Fruit fly (Drosophila melanogaster): ENCODE data around the gene Pglym78.
A peak's percentile ranks its signal among the peaks of the same experiment; 100 is the strongest.

Pglym78 gene

dm6 chr3R:29130902-29131621 lies 17.0 kb upstream of the Pglym78 start, which contains the start of the genes dgt6 and Vha100-1 (continued):
- TF ChIP-seq sc (optimal IDR thresholded peaks at IDR 0.05) (no peak), sc (GFP tag; optimal IDR thresholded peaks at IDR 0.05) (no peak), gsb-n (tag; optimal IDR thresholded peaks at IDR 0.05) (no peak), mam (GFP tag; optimal IDR thresholded peaks at IDR 0.05) (no peak), emc (GFP tag; optimal IDR thresholded peaks at IDR 0.05) (no peak), CG10979 (tag; optimal IDR thresholded peaks at IDR 0.05) (peak; percentile 9), gsb (GFP tag; IDR thresholded peaks at IDR 0.05) (no peak), ash1 (GFP tag; optimal IDR thresholded peaks at IDR 0.05) (no peak), Dip3 (GFP tag; optimal IDR thresholded peaks at IDR 0.05) (no peak), CG12219 (GFP tag; optimal IDR thresholded peaks at IDR 0.05) (no peak), jigr1 (GFP tag; IDR thresholded peaks at IDR 0.05) (no peak), CG3065 (GFP tag; optimal IDR thresholded peaks at IDR 0.05) (no peak), Hsf (GFP tag; optimal IDR thresholded peaks at IDR 0.05) (no peak), CG3407 (GFP tag; optimal IDR thresholded peaks at IDR 0.05) (no peak), Sry-δ (GFP tag; optimal IDR thresholded peaks at IDR 0.05) (peak; percentile 46), B-H2 (GFP tag; optimal IDR thresholded peaks at IDR 0.05) (no peak), CG6854 (GFP tag; optimal IDR thresholded peaks at IDR 0.05) (no peak), CG4854 (GFP tag; optimal IDR thresholded peaks at IDR 0.05) (no peak), exex (tag; optimal IDR thresholded peaks at IDR 0.05) (peak; percentile 4), HLH4C (GFP tag; IDR thresholded peaks at IDR 0.05; ENCODE audit: partially characterized antibody) (no peak), kay (GFP tag; optimal IDR thresholded peaks at IDR 0.05) (peak; percentile 26), Med (GFP tag) (peak; percentile 74), CG15514 (GFP tag; optimal IDR thresholded peaks at IDR 0.05) (peak; percentile 62), eve (GFP tag; optimal IDR thresholded peaks at IDR 0.05) (no peak), Rfx (GFP tag; IDR thresholded peaks at IDR 0.05) (0 out of 2 replicates have a peak, but pooled peaks have one; percentile 8), CG16815 (GFP tag; optimal IDR thresholded peaks at IDR 0.05) (no peak), dimm (GFP tag; IDR thresholded peaks at IDR 0.05) (no peak), ac (GFP tag; optimal IDR thresholded peaks at IDR 0.05) (no peak), stc (GFP tag; IDR thresholded peaks at IDR 0.05) (no peak), CG8281 (tag; optimal IDR thresholded peaks at IDR 0.05) (no peak), Oli (tag; optimal IDR thresholded peaks at IDR 0.05) (no peak), repo (GFP tag; optimal IDR thresholded peaks at IDR 0.05) (no peak), CG11398 (GFP tag; optimal IDR thresholded peaks at IDR 0.05) (no peak), otp (GFP tag; IDR thresholded peaks at IDR 0.05) (no peak), onecut (GFP tag; IDR thresholded peaks at IDR 0.05) (peak; percentile 95), TFAM (GFP tag; optimal IDR thresholded peaks at IDR 0.05) (no peak), tx (GFP tag; optimal IDR thresholded peaks at IDR 0.05) (no peak), Six4 (GFP tag; optimal IDR thresholded peaks at IDR 0.05) (no peak), CG2199 (GFP tag; IDR thresholded peaks at IDR 0.05) (no peak), bbx (GFP tag; IDR thresholded peaks at IDR 0.05; ENCODE audit: partially characterized antibody) (no peak), Oaz (GFP tag; IDR thresholded peaks at IDR 0.05) (no peak), gt (GFP tag; IDR thresholded peaks at IDR 0.05) (no peak), ham (GFP tag; IDR thresholded peaks at IDR 0.05) (no peak), so (GFP tag; IDR thresholded peaks at IDR 0.05) (no peak), NfI (GFP tag; optimal IDR thresholded peaks at IDR 0.05) (no peak), sens-2 (GFP tag; IDR thresholded peaks at IDR 0.05) (no peak), ranshi (GFP tag; IDR thresholded peaks at IDR 0.05) (no peak), prd (optimal IDR thresholded peaks at IDR 0.05) (no peak), prd (GFP tag; IDR thresholded peaks at IDR 0.05) (peak; percentile 52; the same call in 1 of the 3 replicates), YL-1 (GFP tag; optimal IDR thresholded peaks at IDR 0.05) (peak; percentile 39), toy (GFP tag; IDR thresholded peaks at IDR 0.05) (no peak), bsh (GFP tag; optimal IDR thresholded peaks at IDR 0.05) (no peak)

Data from whole organism, embryonic.